Fruit fly (Drosophila melanogaster): ENCODE data around the gene CG8353.

Gene CG8353

dm6 chr2L:8212666-8213270 lies 1.1 kb upstream of the CG8353 start, which contains the start of the genes CG8372 and CG8360 (continued):
- TF ChIP-seq CG30020 (tag; optimal IDR thresholded peaks at IDR 0.05) (peak; percentile 87), H15 (GFP tag; IDR thresholded peaks at IDR 0.05) (peak; percentile 99), Aef1 (GFP tag; IDR thresholded peaks at IDR 0.05) (peak; percentile 99), CG11085 (GFP tag; IDR thresholded peaks at IDR 0.05) (peak; percentile 98), CG12744 (GFP tag; optimal IDR thresholded peaks at IDR 0.05) (peak; percentile 97), bcd (GFP tag; optimal IDR thresholded peaks at IDR 0.05) (peak; percentile 99), Spps (tag; optimal IDR thresholded peaks at IDR 0.05) (peak; percentile 97), CG17829 (tag; optimal IDR thresholded peaks at IDR 0.05) (peak; percentile 98), CG34422 (GFP tag; IDR thresholded peaks at IDR 0.05) (peak; percentile 99), grn (GFP tag; optimal IDR thresholded peaks at IDR 0.05) (peak; percentile 92), slbo (GFP tag; IDR thresholded peaks at IDR 0.05) (peak; percentile 99), Ssrp (tag; optimal IDR thresholded peaks at IDR 0.05) (peak; percentile 98), zen (tag; optimal IDR thresholded peaks at IDR 0.05) (peak; percentile 97), Bgb (GFP tag; IDR thresholded peaks at IDR 0.05; ENCODE audit: partially characterized antibody) (peak; percentile 33; the same call in 1 of the 2 replicates), CG4424 (GFP tag; optimal IDR thresholded peaks at IDR 0.05) (peak; percentile 99), CG17802 (tag; optimal IDR thresholded peaks at IDR 0.05) (peak; percentile 92), ap (GFP tag; IDR thresholded peaks at IDR 0.05) (peak; percentile 99), CG17186 (GFP tag; optimal IDR thresholded peaks at IDR 0.05) (peak; percentile 95), Blimp-1 (GFP tag; optimal IDR thresholded peaks at IDR 0.05) (peak; percentile 97), CG4820 (GFP tag; optimal IDR thresholded peaks at IDR 0.05) (peak; percentile 99), Sin3A (optimal IDR thresholded peaks at IDR 0.05) (peak; percentile 65), MESR4 (GFP tag; optimal IDR thresholded peaks at IDR 0.05) (peak; percentile 93), CG1024 (GFP tag; IDR thresholded peaks at IDR 0.05) (peak; percentile 97), CG4707 (GFP tag; optimal IDR thresholded peaks at IDR 0.05) (peak; percentile 95), CG14441 (GFP tag; IDR thresholded peaks at IDR 0.05) (peak; percentile 99), CG2678 (tag; optimal IDR thresholded peaks at IDR 0.05) (peak; percentile 99), toy (GFP tag; IDR thresholded peaks at IDR 0.05) (peak; percentile 96), CoRest (tag; optimal IDR thresholded peaks at IDR 0.05) (peak; percentile 98), CG3163 (GFP tag; optimal IDR thresholded peaks at IDR 0.05) (peak; percentile 94), wor (GFP tag; IDR thresholded peaks at IDR 0.05) (peak; percentile 96), CG13894 (tag; optimal IDR thresholded peaks at IDR 0.05) (peak; percentile 96), insv (GFP tag; optimal IDR thresholded peaks at IDR 0.05) (peak; percentile 61 to 77), CG10565 (GFP tag; optimal IDR thresholded peaks at IDR 0.05) (peak; percentile 97), Hey (tag; optimal IDR thresholded peaks at IDR 0.05) (peak; percentile 93), shn (GFP tag; optimal IDR thresholded peaks at IDR 0.05) (peak; percentile 99), B-H2 (GFP tag; optimal IDR thresholded peaks at IDR 0.05) (peak; percentile 98), CG1529 (GFP tag; optimal IDR thresholded peaks at IDR 0.05) (peak; percentile 98), CG33213 (GFP tag; optimal IDR thresholded peaks at IDR 0.05) (peak; percentile 99), ab (GFP tag; optimal IDR thresholded peaks at IDR 0.05) (peak; percentile 99), CG32772 (GFP tag; IDR thresholded peaks at IDR 0.05) (peak; percentile 99), run (tag; optimal IDR thresholded peaks at IDR 0.05) (peak; percentile 96), CG10274 (GFP tag; optimal IDR thresholded peaks at IDR 0.05) (peak; percentile 94), esg (GFP tag; conservative IDR thresholded peaks at IDR 0.05) (peak; percentile 99), CG1792 (GFP tag; optimal IDR thresholded peaks at IDR 0.05) (peak; percentile 98), CG6689 (GFP tag; IDR thresholded peaks at IDR 0.05) (peak; percentile 99), dysf (GFP tag; IDR thresholded peaks at IDR 0.05) (peak; percentile 99), nerfin-2 (GFP tag; IDR thresholded peaks at IDR 0.05; ENCODE audit: partially characterized antibody) (no peak), CG1603 (tag; optimal IDR thresholded peaks at IDR 0.05) (peak; percentile 97), pho (GFP tag; optimal IDR thresholded peaks at IDR 0.05) (peak; percentile 99), CG4282 (GFP tag; optimal IDR thresholded peaks at IDR 0.05) (peak; percentile 98), cad (GFP tag; optimal IDR thresholded peaks at IDR 0.05) (peak; percentile 39)

Data from whole organism, embryonic.